Comparison of ENCODE assay signal across 1 fruit fly cellular context in the genomic region with DNA sequence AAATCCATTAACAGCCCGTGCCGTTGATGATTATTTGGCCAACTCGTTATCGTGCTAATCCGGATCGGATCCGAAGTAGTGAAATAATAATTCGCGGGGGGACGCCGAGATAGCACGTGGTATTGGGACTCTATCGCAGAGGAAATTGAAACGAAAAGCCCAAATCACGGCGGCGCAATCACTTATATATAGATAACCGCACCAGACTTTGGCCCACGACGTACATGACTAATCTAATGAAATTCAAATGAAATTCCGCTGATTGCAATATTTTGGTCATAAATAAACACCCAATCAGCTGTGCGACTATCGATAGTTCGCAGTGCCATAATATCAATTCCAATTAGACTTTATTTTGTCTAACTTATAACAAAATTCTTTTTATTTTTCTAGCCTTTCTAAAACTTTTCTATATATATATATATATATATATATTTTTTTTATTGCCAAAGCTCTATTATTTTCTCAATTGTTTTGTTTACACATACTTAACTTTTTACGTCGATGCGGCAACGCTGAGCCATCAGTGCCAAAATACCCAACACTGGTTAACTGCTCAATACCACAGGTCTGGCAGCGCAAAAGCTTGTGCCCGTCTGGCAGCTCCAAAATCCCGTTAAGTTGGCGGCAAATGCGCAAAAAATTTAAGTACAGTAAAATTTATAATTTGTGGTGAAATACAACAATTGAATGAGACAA.
A peak's percentile ranks its signal among the peaks of the same experiment; 100 is the strongest.
TF ChIP-seq lines count a peak whose summit lies in the region.

Gene CG6428, minus strand, starts transcription at position 310 of the 699 bp plus-strand sequence.

TF ChIP-seq in whole organism, embryonic, 481 proteins besides CTCF, POLR2A, EP300 and RAD21 (continued from another document and continues in another):
- TF ChIP-seq ERR (GFP tag; optimal IDR thresholded peaks at IDR 0.05; lab: Kevin White, UChicago): no peak
- peak; percentile 71 for TF ChIP-seq vvl (GFP tag; IDR thresholded peaks at IDR 0.05; lab: Robert Waterston, UW)
- TF ChIP-seq CG33213 (GFP tag; optimal IDR thresholded peaks at IDR 0.05; lab: Kevin White, UChicago): peak; percentile 28
- TF ChIP-seq CG15073 (GFP tag; optimal IDR thresholded peaks at IDR 0.05; lab: Kevin White, UChicago): no peak
- TF ChIP-seq H2.0 (GFP tag; IDR thresholded peaks at IDR 0.05; lab: Robert Waterston, UW): 0 out of 2 replicates have a peak, but pooled peaks have one; percentile 12
- no peak for TF ChIP-seq CG14860 (GFP tag; IDR thresholded peaks at IDR 0.05; lab: Robert Waterston, UW; ENCODE audit: partially characterized antibody)
- no peak for TF ChIP-seq Dad (GFP tag; optimal IDR thresholded peaks at IDR 0.05; lab: Kevin White, UChicago)
- TF ChIP-seq CG3995 (GFP tag; optimal IDR thresholded peaks at IDR 0.05; lab: Kevin White, UChicago): no peak
- no peak for TF ChIP-seq CG7372 (GFP tag; IDR thresholded peaks at IDR 0.05; lab: Robert Waterston, UW)
- TF ChIP-seq CG10979 (tag; optimal IDR thresholded peaks at IDR 0.05; lab: Kevin White, UChicago): peak; percentile 14
- TF ChIP-seq ind (GFP tag; optimal IDR thresholded peaks at IDR 0.05; lab: Kevin White, UChicago): peak; percentile 47
- no peak for TF ChIP-seq CG13123 (GFP tag; optimal IDR thresholded peaks at IDR 0.05; lab: Kevin White, UChicago)
- peak; percentile 80 for TF ChIP-seq stwl (tag; optimal IDR thresholded peaks at IDR 0.05; lab: Kevin White, UChicago)
- TF ChIP-seq Ssrp (tag; optimal IDR thresholded peaks at IDR 0.05; lab: Kevin White, UChicago): peak; percentile 25
- TF ChIP-seq MESR4 (GFP tag; optimal IDR thresholded peaks at IDR 0.05; lab: Kevin White, UChicago): peak; percentile 19
- no peak for TF ChIP-seq CG3163 (GFP tag; optimal IDR thresholded peaks at IDR 0.05; lab: Kevin White, UChicago)
- TF ChIP-seq gro (GFP tag; optimal IDR thresholded peaks at IDR 0.05; lab: Kevin White, UChicago): no peak
- TF ChIP-seq esg (GFP tag; conservative IDR thresholded peaks at IDR 0.05; lab: Robert Waterston, UW): no peak
- TF ChIP-seq nau (GFP tag; optimal IDR thresholded peaks at IDR 0.05; lab: Kevin White, UChicago): no peak
- no peak for TF ChIP-seq Side (GFP tag; optimal IDR thresholded peaks at IDR 0.05; lab: Kevin White, UChicago)
- peak; percentile 79 for TF ChIP-seq Nf-YC (tag; optimal IDR thresholded peaks at IDR 0.05; lab: Kevin White, UChicago)
- 0 out of 3 replicates have a peak, but pooled peaks have one; percentile 29 for TF ChIP-seq Aef1 (GFP tag; IDR thresholded peaks at IDR 0.05; lab: Robert Waterston, UW)
- TF ChIP-seq CG7963 (GFP tag; IDR thresholded peaks at IDR 0.05; lab: Robert Waterston, UW; ENCODE audit: partially characterized antibody): no peak
- TF ChIP-seq CG2202 (tag; optimal IDR thresholded peaks at IDR 0.05; lab: Kevin White, UChicago): no peak
- no peak for TF ChIP-seq aop (GFP tag; IDR thresholded peaks at IDR 0.05; lab: Robert Waterston, UW)
- no peak for TF ChIP-seq D19A (tag; optimal IDR thresholded peaks at IDR 0.05; lab: Kevin White, UChicago)
- TF ChIP-seq jigr1 (GFP tag; IDR thresholded peaks at IDR 0.05; lab: Robert Waterston, UW): no peak
- TF ChIP-seq gsb (GFP tag; IDR thresholded peaks at IDR 0.05; lab: Robert Waterston, UW): no peak
- TF ChIP-seq wdn (GFP tag; IDR thresholded peaks at IDR 0.05; lab: Robert Waterston, UW): no peak
- TF ChIP-seq nerfin-1 (tag; optimal IDR thresholded peaks at IDR 0.05; lab: Kevin White, UChicago): peak; percentile 36
- no peak for TF ChIP-seq tio (GFP tag; optimal IDR thresholded peaks at IDR 0.05; lab: Kevin White, UChicago)
- peak; percentile 93 for TF ChIP-seq CG10267 (tag; optimal IDR thresholded peaks at IDR 0.05; lab: Kevin White, UChicago)
- peak; percentile 5 for TF ChIP-seq CG17385 (GFP tag; optimal IDR thresholded peaks at IDR 0.05; lab: Kevin White, UChicago)
- no peak for TF ChIP-seq CG3065 (GFP tag; optimal IDR thresholded peaks at IDR 0.05; lab: Kevin White, UChicago)
- no peak; the same call in 1 of the 2 replicates for TF ChIP-seq CG11247 (GFP tag; IDR thresholded peaks at IDR 0.05; lab: Robert Waterston, UW)
- TF ChIP-seq shn (GFP tag; optimal IDR thresholded peaks at IDR 0.05; lab: Kevin White, UChicago): no peak
- TF ChIP-seq CG3281 (GFP tag; optimal IDR thresholded peaks at IDR 0.05; lab: Kevin White, UChicago): peak; percentile 16
- TF ChIP-seq grn (GFP tag; optimal IDR thresholded peaks at IDR 0.05; lab: Kevin White, UChicago): peak; percentile 54
- TF ChIP-seq PHDP (tag; optimal IDR thresholded peaks at IDR 0.05; lab: Kevin White, UChicago): peak; percentile 31
- TF ChIP-seq sim (GFP tag; IDR thresholded peaks at IDR 0.05; lab: Robert Waterston, UW): no peak
- TF ChIP-seq crp (GFP tag; optimal IDR thresholded peaks at IDR 0.05; lab: Kevin White, UChicago): peak in 1 of 2 experiments; percentile 85
- TF ChIP-seq tup (GFP tag; optimal IDR thresholded peaks at IDR 0.05; lab: Kevin White, UChicago): no peak
- peak; percentile 30 for TF ChIP-seq CG10209 (GFP tag; optimal IDR thresholded peaks at IDR 0.05; lab: Kevin White, UChicago)
- TF ChIP-seq CG18764 (GFP tag; optimal IDR thresholded peaks at IDR 0.05; lab: Kevin White, UChicago): no peak
- peak; percentile 46 for TF ChIP-seq Nf-YB (GFP tag; optimal IDR thresholded peaks at IDR 0.05; lab: Kevin White, UChicago)
- peak; percentile 17 for TF ChIP-seq Dek (tag; optimal IDR thresholded peaks at IDR 0.05; lab: Kevin White, UChicago)
- peak; percentile 17 for TF ChIP-seq CG4424 (GFP tag; optimal IDR thresholded peaks at IDR 0.05; lab: Kevin White, UChicago)
- TF ChIP-seq CG34224 (GFP tag; IDR thresholded peaks at IDR 0.05; lab: Robert Waterston, UW; ENCODE audit: partially characterized antibody): peak; percentile 67; the same call in 2 of the 3 replicates
- no peak for TF ChIP-seq Trl (optimal IDR thresholded peaks at IDR 0.05; lab: Kevin White, UChicago)
- TF ChIP-seq Trl (GFP tag; optimal IDR thresholded peaks at IDR 0.05; lab: Kevin White, UChicago): peak; percentile 33
- TF ChIP-seq seq (GFP tag; IDR thresholded peaks at IDR 0.05; lab: Robert Waterston, UW): no peak
- TF ChIP-seq dm (GFP tag; optimal IDR thresholded peaks at IDR 0.05; lab: Kevin White, UChicago): no peak
- TF ChIP-seq CG3726 (GFP tag; IDR thresholded peaks at IDR 0.05; lab: Robert Waterston, UW): no peak
- TF ChIP-seq crc (GFP tag; optimal IDR thresholded peaks at IDR 0.05; lab: Kevin White, UChicago): no peak
- TF ChIP-seq Taf1 (GFP tag; IDR thresholded peaks at IDR 0.05; lab: Robert Waterston, UW): no peak
- TF ChIP-seq HHEX (GFP tag; optimal IDR thresholded peaks at IDR 0.05; lab: Kevin White, UChicago): peak; percentile 39
- no peak for TF ChIP-seq prd (optimal IDR thresholded peaks at IDR 0.05; lab: Kevin White, UChicago)
- TF ChIP-seq prd (GFP tag; IDR thresholded peaks at IDR 0.05; lab: Robert Waterston, UW): peak; percentile 55; the same call in 1 of the 3 replicates
- TF ChIP-seq CG13296 (GFP tag; optimal IDR thresholded peaks at IDR 0.05; lab: Kevin White, UChicago): peak; percentile 57
- TF ChIP-seq CG10462 (GFP tag; optimal IDR thresholded peaks at IDR 0.05; lab: Kevin White, UChicago): peak; percentile 69
- peak; percentile 83 for TF ChIP-seq Lhr (GFP tag; optimal IDR thresholded peaks at IDR 0.05; lab: Kevin White, UChicago)
- peak; percentile 20 for TF ChIP-seq CG1647 (GFP tag; optimal IDR thresholded peaks at IDR 0.05; lab: Kevin White, UChicago)
- no peak for TF ChIP-seq HLH3B (GFP tag; IDR thresholded peaks at IDR 0.05; lab: Robert Waterston, UW)
- TF ChIP-seq peb (GFP tag; IDR thresholded peaks at IDR 0.05; lab: Robert Waterston, UW): no peak
- no peak for TF ChIP-seq Lpt (GFP tag; optimal IDR thresholded peaks at IDR 0.05; lab: Kevin White, UChicago)
- peak; percentile 72; the same call in 1 of the 2 replicates for TF ChIP-seq Rfx (GFP tag; IDR thresholded peaks at IDR 0.05; lab: Robert Waterston, UW)
- TF ChIP-seq Deaf1 (tag; optimal IDR thresholded peaks at IDR 0.05; lab: Kevin White, UChicago): no peak
- peak; percentile 38; the same call in 1 of the 2 replicates for TF ChIP-seq lmd (GFP tag; IDR thresholded peaks at IDR 0.05; lab: Robert Waterston, UW)
- TF ChIP-seq CG3407 (GFP tag; optimal IDR thresholded peaks at IDR 0.05; lab: Kevin White, UChicago): no peak
- TF ChIP-seq CG32772 (GFP tag; IDR thresholded peaks at IDR 0.05; lab: Robert Waterston, UW): no peak
- no peak for TF ChIP-seq Tbp (GFP tag; optimal IDR thresholded peaks at IDR 0.05; lab: Kevin White, UChicago)
- TF ChIP-seq CG10321 (GFP tag; IDR thresholded peaks at IDR 0.05; lab: Robert Waterston, UW): no peak
- peak; percentile 37 for TF ChIP-seq Ada2b (GFP tag; IDR thresholded peaks at IDR 0.05; lab: Robert Waterston, UW)
- peak; percentile 13 for TF ChIP-seq CG15696 (tag; optimal IDR thresholded peaks at IDR 0.05; lab: Kevin White, UChicago)
- TF ChIP-seq CG8359 (GFP tag; optimal IDR thresholded peaks at IDR 0.05; lab: Kevin White, UChicago; ENCODE audit: borderline replicate concordance): no peak
- TF ChIP-seq sc (optimal IDR thresholded peaks at IDR 0.05; lab: Kevin White, UChicago): no peak
- no peak for TF ChIP-seq sc (GFP tag; optimal IDR thresholded peaks at IDR 0.05; lab: Kevin White, UChicago)
- TF ChIP-seq pho (GFP tag; optimal IDR thresholded peaks at IDR 0.05; lab: Kevin White, UChicago): no peak
- TF ChIP-seq Abd-B (GFP tag; optimal IDR thresholded peaks at IDR 0.05; lab: Kevin White, UChicago): peak; percentile 8
- peak; percentile 7 for TF ChIP-seq Usf (GFP tag; optimal IDR thresholded peaks at IDR 0.05; lab: Kevin White, UChicago)
- TF ChIP-seq tgo (GFP tag; IDR thresholded peaks at IDR 0.05; lab: Robert Waterston, UW): peak; percentile 37
- TF ChIP-seq Awh (GFP tag; IDR thresholded peaks at IDR 0.05; lab: Robert Waterston, UW): no peak
- no peak for TF ChIP-seq CG31388 (GFP tag; optimal IDR thresholded peaks at IDR 0.05; lab: Kevin White, UChicago)
- TF ChIP-seq CG8290 (GFP tag; optimal IDR thresholded peaks at IDR 0.05; lab: Kevin White, UChicago): peak; percentile 21
- peak in 1 of 2 experiments; percentile 60 for TF ChIP-seq CG8290 (tag; optimal IDR thresholded peaks at IDR 0.05; lab: Kevin White, UChicago)
- peak; percentile 83 for TF ChIP-seq CG34376 (GFP tag; optimal IDR thresholded peaks at IDR 0.05; lab: Kevin White, UChicago)
- TF ChIP-seq CG10366 (GFP tag; IDR thresholded peaks at IDR 0.05; lab: Robert Waterston, UW): no peak; the same call in 1 of the 2 replicates
- TF ChIP-seq CG14014 (GFP tag; IDR thresholded peaks at IDR 0.05; lab: Robert Waterston, UW): no peak
- no peak; the same call in 1 of the 2 replicates for TF ChIP-seq ara (GFP tag; IDR thresholded peaks at IDR 0.05; lab: Robert Waterston, UW)
- peak; percentile 4 for TF ChIP-seq dmrt99B (tag; optimal IDR thresholded peaks at IDR 0.05; lab: Kevin White, UChicago)
- TF ChIP-seq stc (GFP tag; IDR thresholded peaks at IDR 0.05; lab: Robert Waterston, UW): no peak
- TF ChIP-seq pb (GFP tag; optimal IDR thresholded peaks at IDR 0.05; lab: Kevin White, UChicago): no peak
- TF ChIP-seq CG31441 (GFP tag; IDR thresholded peaks at IDR 0.05; lab: Robert Waterston, UW): no peak; the same call in 1 of the 2 replicates
- peak; percentile 35; the same call in 2 of the 3 replicates for TF ChIP-seq Dbx (GFP tag; IDR thresholded peaks at IDR 0.05; lab: Robert Waterston, UW)
- no peak for TF ChIP-seq CG7839 (tag; optimal IDR thresholded peaks at IDR 0.05; lab: Kevin White, UChicago)
- no peak for TF ChIP-seq Fer3 (tag; optimal IDR thresholded peaks at IDR 0.05; lab: Kevin White, UChicago)
- no peak for TF ChIP-seq CkIIα-i1 (GFP tag; IDR thresholded peaks at IDR 0.05; lab: Robert Waterston, UW)
- peak in 1 of 2 experiments; percentile 26 for TF ChIP-seq bsh (GFP tag; optimal IDR thresholded peaks at IDR 0.05; lab: Kevin White, UChicago)
- TF ChIP-seq Myb (GFP tag; optimal IDR thresholded peaks at IDR 0.05; lab: Kevin White, UChicago): peak; percentile 87
- no peak for TF ChIP-seq gt (GFP tag; IDR thresholded peaks at IDR 0.05; lab: Robert Waterston, UW)
- TF ChIP-seq grau (tag; optimal IDR thresholded peaks at IDR 0.05; lab: Kevin White, UChicago): peak; percentile 28
- TF ChIP-seq gcm2 (GFP tag; optimal IDR thresholded peaks at IDR 0.05; lab: Kevin White, UChicago): no peak
- TF ChIP-seq CG17359 (tag; optimal IDR thresholded peaks at IDR 0.05; lab: Kevin White, UChicago): no peak
- peak; percentile 11 for TF ChIP-seq jumu (GFP tag; optimal IDR thresholded peaks at IDR 0.05; lab: Kevin White, UChicago)
- no peak for TF ChIP-seq fd64A (GFP tag; optimal IDR thresholded peaks at IDR 0.05; lab: Kevin White, UChicago)
- no peak for TF ChIP-seq CG5245 (GFP tag; optimal IDR thresholded peaks at IDR 0.05; lab: Kevin White, UChicago)
- no peak for TF ChIP-seq chinmo (GFP tag; IDR thresholded peaks at IDR 0.05; lab: Robert Waterston, UW; ENCODE audit: partially characterized antibody)
- TF ChIP-seq caup (GFP tag; optimal IDR thresholded peaks at IDR 0.05; lab: Kevin White, UChicago; ENCODE audit: severe bottlenecking): peak; percentile 37
- TF ChIP-seq sens (GFP tag; lab: Kevin White, UChicago): no peak
- TF ChIP-seq CG4404 (GFP tag; IDR thresholded peaks at IDR 0.05; lab: Robert Waterston, UW): no peak
- peak; percentile 33; the same call in 1 of the 2 replicates for TF ChIP-seq inv (GFP tag; IDR thresholded peaks at IDR 0.05; lab: Robert Waterston, UW; ENCODE audit: partially characterized antibody)
- 0 out of 2 replicates have a peak, but pooled peaks have one; percentile 37 for TF ChIP-seq nerfin-2 (GFP tag; IDR thresholded peaks at IDR 0.05; lab: Robert Waterston, UW; ENCODE audit: partially characterized antibody)
- TF ChIP-seq CG13775 (GFP tag; optimal IDR thresholded peaks at IDR 0.05; lab: Kevin White, UChicago): peak; percentile 50
- peak; percentile 49 for TF ChIP-seq nmo (GFP tag; optimal IDR thresholded peaks at IDR 0.05; lab: Kevin White, UChicago)
- no peak for TF ChIP-seq tll (GFP tag; optimal IDR thresholded peaks at IDR 0.05; lab: Kevin White, UChicago)
- TF ChIP-seq dan (GFP tag; IDR thresholded peaks at IDR 0.05; lab: Robert Waterston, UW): no peak
- TF ChIP-seq cad (GFP tag; optimal IDR thresholded peaks at IDR 0.05; lab: Kevin White, UChicago): no peak
- peak; percentile 26 for TF ChIP-seq CG18262 (tag; optimal IDR thresholded peaks at IDR 0.05; lab: Kevin White, UChicago)
- peak; percentile 69 for TF ChIP-seq sna (GFP tag; IDR thresholded peaks at IDR 0.05; lab: Robert Waterston, UW; ENCODE audit: partially characterized antibody)
- peak; percentile 2 for TF ChIP-seq CG8089 (GFP tag; optimal IDR thresholded peaks at IDR 0.05; lab: Kevin White, UChicago)
- TF ChIP-seq kay (GFP tag; optimal IDR thresholded peaks at IDR 0.05; lab: Kevin White, UChicago): no peak
- no peak for TF ChIP-seq CG6854 (GFP tag; optimal IDR thresholded peaks at IDR 0.05; lab: Kevin White, UChicago)
- peak; percentile 57; the same call in 1 of the 4 replicates for TF ChIP-seq Gug (GFP tag; IDR thresholded peaks at IDR 0.05; lab: Robert Waterston, UW)
